Fruit fly (Drosophila melanogaster) whole organism, embryonic: Measurements from ENCODE around the gene CG13096.
A peak's percentile ranks its signal among the peaks of the same experiment; 100 is the strongest.

Experiments used
- B-H2 ChIP-seq: fragments of 200-800 bp; sonication (Bioruptor generic); optimal IDR thresholded peaks from 2 replicates; lab custom pipeline; 2018; ENCODE audit warnings: missing biosample characterization, mild to moderate bottlenecking, missing genetic modification characterization
- C15 ChIP-seq: fragments of 200-800 bp; sonication (Bioruptor generic); IDR thresholded peaks from 3 replicates; pipeline ENCODE4 v1.3.6; 2022; ENCODE audit warnings: missing biosample characterization, missing genetic modification characterization
- CG10366 ChIP-seq: fragments of 200-800 bp; sonication (Bioruptor generic); IDR thresholded peaks from 2 replicates; pipeline ENCODE4 v1.3.6; 2022; ENCODE audit warnings: missing biosample characterization, missing genetic modification characterization
- CG10959 ChIP-seq: fragments of 200-800 bp; sonication (Bioruptor generic); IDR thresholded peaks from 2 replicates; pipeline ENCODE4 v1.3.6; 2022; ENCODE audit warnings: missing biosample characterization, missing genetic modification characterization
- CG11456 ChIP-seq: fragments of 200-800 bp; sonication (Bioruptor generic); IDR thresholded peaks from 3 replicates; pipeline ENCODE4 v1.3.6; 2022; ENCODE audit warnings: missing biosample characterization, missing genetic modification characterization
- CG12219 ChIP-seq: fragments of 200-800 bp; sonication (Bioruptor generic); optimal IDR thresholded peaks from 3 replicates; lab custom pipeline; 2018; ENCODE audit warnings: missing biosample characterization, mild to moderate bottlenecking, missing genetic modification characterization
- CG15514 ChIP-seq: fragments of 200-800 bp; sonication (Bioruptor generic); optimal IDR thresholded peaks from 3 replicates; lab custom pipeline; 2017; ENCODE audit warnings: missing biosample characterization, missing genetic modification characterization, mild to moderate bottlenecking, moderate library complexity, missing genetic modification reagents
- CG1603 ChIP-seq: fragments of 200-800 bp; sonication (Bioruptor generic); optimal IDR thresholded peaks from 2 replicates; lab custom pipeline; 2019; ENCODE audit warnings: missing biosample characterization, mild to moderate bottlenecking, missing genetic modification characterization, moderate library complexity
- CG17361 ChIP-seq: fragments of 200-800 bp; sonication (Bioruptor generic); IDR thresholded peaks from 3 replicates; pipeline ENCODE4 v1.3.6; 2022; ENCODE audit warnings: missing biosample characterization, missing genetic modification characterization
- CG17612 ChIP-seq: fragments of 200-800 bp; sonication (Bioruptor generic); IDR thresholded peaks from 2 replicates; pipeline ENCODE4 v1.3.6; 2022; ENCODE audit warnings: missing biosample characterization, missing genetic modification characterization
- CG17912 ChIP-seq: fragments of 200-800 bp; sonication (Bioruptor generic); optimal IDR thresholded peaks from 2 replicates; lab custom pipeline; 2018; ENCODE audit warnings: missing biosample characterization, mild to moderate bottlenecking, missing genetic modification characterization
- CG1792 ChIP-seq: fragments of 200-800 bp; sonication (Bioruptor generic); optimal IDR thresholded peaks from 2 replicates; lab custom pipeline; 2016; ENCODE audit warnings: missing biosample characterization, missing genetic modification characterization
- CG18764 ChIP-seq: fragments of 200-800 bp; sonication (Bioruptor generic); optimal IDR thresholded peaks from 3 replicates; lab custom pipeline; 2016; ENCODE audit warnings: missing biosample characterization, missing genetic modification characterization
- CG2120 ChIP-seq: fragments of 200-800 bp; sonication (Bioruptor generic); optimal IDR thresholded peaks from 3 replicates; lab custom pipeline; 2016; ENCODE audit warnings: missing biosample characterization, missing genetic modification characterization
- CG2875 ChIP-seq: fragments of 200-800 bp; sonication (Bioruptor generic); optimal IDR thresholded peaks from 2 replicates; lab custom pipeline; 2017; ENCODE audit warnings: missing biosample characterization, mild to moderate bottlenecking, missing genetic modification characterization, missing genetic modification reagents
- CG2889 ChIP-seq: fragments of 200-800 bp; sonication (Bioruptor generic); IDR thresholded peaks from 3 replicates; pipeline ENCODE4 v1.3.6; 2022; ENCODE audit warnings: missing biosample characterization, missing genetic modification characterization
- CG32767 ChIP-seq: fragments of 200-800 bp; sonication (Bioruptor generic); IDR thresholded peaks from 2 replicates; pipeline ENCODE4 v1.3.6; 2022; ENCODE audit warnings: missing biosample characterization, missing genetic modification characterization
- CG6765 ChIP-seq: fragments of 200-800 bp; sonication (Bioruptor generic); optimal IDR thresholded peaks from 3 replicates; lab custom pipeline; 2017; ENCODE audit warnings: missing biosample characterization, mild to moderate bottlenecking, missing genetic modification characterization
- Dll ChIP-seq: fragments of 200-800 bp; sonication (Bioruptor generic); IDR thresholded peaks from 4 replicates; pipeline ENCODE4 v1.3.6; 2022; ENCODE audit warnings: missing biosample characterization, missing genetic modification characterization; ENCODE audit not compliant: partially characterized antibody
- Fer1 ChIP-seq: fragments of 200-800 bp; sonication (Bioruptor generic); optimal IDR thresholded peaks from 2 replicates; lab custom pipeline; 2017; ENCODE audit warnings: missing biosample characterization, mild to moderate bottlenecking, missing genetic modification characterization
- Gug ChIP-seq: fragments of 200-800 bp; sonication (Bioruptor generic); IDR thresholded peaks from 4 replicates; pipeline ENCODE4 v1.3.6; 2022; ENCODE audit warnings: missing biosample characterization, missing genetic modification characterization
- HLHmδ ChIP-seq: fragments of 200-800 bp; sonication (Bioruptor generic); optimal IDR thresholded peaks from 2 replicates; lab custom pipeline; 2018; ENCODE audit warnings: missing biosample characterization, mild to moderate bottlenecking, missing genetic modification characterization, moderate library complexity
- HmgD ChIP-seq: fragments of 200-800 bp; sonication (Bioruptor generic); optimal IDR thresholded peaks from 3 replicates; lab custom pipeline; 2016; ENCODE audit warnings: missing biosample characterization, missing genetic modification characterization
- Hmx ChIP-seq: fragments of 200-800 bp; sonication (Bioruptor generic); optimal IDR thresholded peaks from 2 replicates; lab custom pipeline; 2016; ENCODE audit warnings: missing biosample characterization, missing genetic modification characterization
- Jarid2 ChIP-seq: fragments of 200-800 bp; sonication (Bioruptor generic); optimal IDR thresholded peaks from 3 replicates; lab custom pipeline; 2017; ENCODE audit warnings: mild to moderate bottlenecking, missing biosample characterization, missing genetic modification reagents, missing genetic modification characterization
- Oli ChIP-seq: fragments of 200-800 bp; sonication (Bioruptor generic); optimal IDR thresholded peaks from 2 replicates; lab custom pipeline; 2018; ENCODE audit warnings: missing biosample characterization, mild to moderate bottlenecking, missing genetic modification characterization, moderate library complexity
- Opbp ChIP-seq: fragments of 200-800 bp; sonication (Bioruptor generic); IDR thresholded peaks from 3 replicates; pipeline ENCODE4 v1.3.6; 2022; ENCODE audit warnings: missing biosample characterization, missing genetic modification characterization; ENCODE audit not compliant: partially characterized antibody
- Sry-δ ChIP-seq: fragments of 200-800 bp; sonication (Bioruptor generic); optimal IDR thresholded peaks from 2 replicates; lab custom pipeline; 2016; ENCODE audit warnings: missing biosample characterization, missing genetic modification characterization
- Ssrp ChIP-seq: fragments of 200-800 bp; sonication (Bioruptor generic); optimal IDR thresholded peaks from 2 replicates; lab custom pipeline; 2018; ENCODE audit warnings: missing biosample characterization, mild to moderate bottlenecking, missing genetic modification characterization, moderate library complexity
- al ChIP-seq: fragments of 200-800 bp; sonication (Bioruptor generic); IDR thresholded peaks from 2 replicates; pipeline ENCODE4 v1.3.6; 2022; ENCODE audit warnings: missing biosample characterization, missing genetic modification characterization
- ap ChIP-seq: fragments of 200-800 bp; sonication (Bioruptor generic); IDR thresholded peaks from 2 replicates; pipeline ENCODE4 v1.3.6; 2022; ENCODE audit warnings: missing biosample characterization, missing genetic modification characterization
- bbx ChIP-seq: fragments of 200-800 bp; sonication (Bioruptor generic); IDR thresholded peaks from 2 replicates; pipeline ENCODE4 v1.3.6; 2022; ENCODE audit warnings: missing biosample characterization, missing genetic modification characterization; ENCODE audit not compliant: partially characterized antibody
- bsh ChIP-seq, 2 experiments: fragments of 200-800 bp; sonication (Bioruptor generic); optimal IDR thresholded peaks; 2 replicates each; lab custom pipeline; 2017 to 2018; ENCODE audit warnings: mild to moderate bottlenecking in 2 of 2, missing biosample characterization in 2 of 2, missing genetic modification characterization in 2 of 2, moderate library complexity in 1 of 2
- chif ChIP-seq, 2 experiments: fragments of 200-800 bp; sonication (Bioruptor generic); optimal IDR thresholded peaks; 3 replicates each; lab custom pipeline; 2016; ENCODE audit warnings: missing biosample characterization in 2 of 2, missing genetic modification characterization in 2 of 2
- ci ChIP-seq: fragments of 200-800 bp; sonication (Bioruptor generic); IDR thresholded peaks from 3 replicates; pipeline ENCODE4 v1.3.6; 2022; ENCODE audit warnings: missing biosample characterization, missing genetic modification characterization
- cwo ChIP-seq: fragments of 200-800 bp; sonication (Bioruptor generic); optimal IDR thresholded peaks from 3 replicates; lab custom pipeline; 2017; ENCODE audit warnings: missing biosample characterization, missing genetic modification characterization, mild to moderate bottlenecking, moderate library complexity, missing genetic modification reagents
- dpn ChIP-seq, 2 experiments: fragments of 200-800 bp; sonication (Bioruptor generic); optimal IDR thresholded peaks; 3 replicates each; lab custom pipeline; 2016; ENCODE audit warnings: missing biosample characterization in 2 of 2, missing genetic modification characterization in 2 of 2
- emc ChIP-seq: fragments of 200-800 bp; sonication (Bioruptor generic); optimal IDR thresholded peaks from 2 replicates; lab custom pipeline; 2016; ENCODE audit warnings: missing biosample characterization, missing genetic modification characterization
- gce ChIP-seq: fragments of 200-800 bp; sonication (Bioruptor generic); IDR thresholded peaks from 3 replicates; pipeline ENCODE4 v1.3.6; 2022; ENCODE audit warnings: missing biosample characterization, missing genetic modification characterization
- gcm ChIP-seq: fragments of 200-800 bp; sonication (Bioruptor generic); optimal IDR thresholded peaks from 2 replicates; lab custom pipeline; 2019; ENCODE audit warnings: missing biosample characterization, mild to moderate bottlenecking, missing genetic modification characterization, moderate library complexity
- jigr1 ChIP-seq: fragments of 200-800 bp; sonication (Bioruptor generic); IDR thresholded peaks from 3 replicates; pipeline ENCODE4 v1.3.6; 2022; ENCODE audit warnings: missing biosample characterization, missing genetic modification characterization
- jumu ChIP-seq: fragments of 200-800 bp; sonication (Bioruptor generic); optimal IDR thresholded peaks from 3 replicates; lab custom pipeline; 2016; ENCODE audit warnings: missing biosample characterization, missing genetic modification characterization
- lilli ChIP-seq: fragments of 200-800 bp; sonication (Bioruptor generic); optimal IDR thresholded peaks from 3 replicates; lab custom pipeline; 2016; ENCODE audit warnings: missing biosample characterization, missing genetic modification characterization
- lmd ChIP-seq: fragments of 200-800 bp; sonication (Bioruptor generic); IDR thresholded peaks from 2 replicates; pipeline ENCODE4 v1.3.6; 2022; ENCODE audit warnings: missing biosample characterization, missing genetic modification characterization
- luna ChIP-seq: fragments of 200-800 bp; sonication (Bioruptor generic); optimal IDR thresholded peaks from 2 replicates; lab custom pipeline; 2016; ENCODE audit warnings: missing biosample characterization, missing genetic modification characterization
- odd ChIP-seq: fragments of 200-800 bp; sonication (Bioruptor generic); optimal IDR thresholded peaks from 2 replicates; lab custom pipeline; 2017; ENCODE audit warnings: missing biosample characterization, mild to moderate bottlenecking, missing genetic modification characterization
- onecut ChIP-seq: fragments of 200-800 bp; sonication (Bioruptor generic); IDR thresholded peaks from 2 replicates; pipeline ENCODE4 v1.3.6; 2022; ENCODE audit warnings: missing biosample characterization, missing genetic modification characterization
- pros ChIP-seq: fragments of 200-800 bp; sonication (Bioruptor generic); optimal IDR thresholded peaks from 3 replicates; lab custom pipeline; 2019; ENCODE audit warnings: missing biosample characterization, mild to moderate bottlenecking, missing genetic modification characterization, moderate library complexity
- pum ChIP-seq: fragments of 200-800 bp; sonication (Bioruptor generic); optimal IDR thresholded peaks from 2 replicates; lab custom pipeline; 2016; ENCODE audit warnings: missing biosample characterization, missing genetic modification characterization
- row ChIP-seq: fragments of 200-800 bp; sonication (Bioruptor generic); IDR thresholded peaks from 3 replicates; pipeline ENCODE4 v1.3.6; 2022; ENCODE audit warnings: missing biosample characterization, missing genetic modification characterization
- sisA ChIP-seq: fragments of 200-800 bp; sonication (Bioruptor generic); IDR thresholded peaks from 2 replicates; pipeline ENCODE4 v1.3.6; 2022; ENCODE audit warnings: missing biosample characterization, missing genetic modification characterization
- ttk ChIP-seq: fragments of 200-800 bp; sonication (Bioruptor generic); IDR thresholded peaks from 2 replicates; pipeline ENCODE4 v2.1.2; 2022; ENCODE audit warnings: missing biosample characterization, missing genetic modification characterization

The CG13096 gene

DNA sequence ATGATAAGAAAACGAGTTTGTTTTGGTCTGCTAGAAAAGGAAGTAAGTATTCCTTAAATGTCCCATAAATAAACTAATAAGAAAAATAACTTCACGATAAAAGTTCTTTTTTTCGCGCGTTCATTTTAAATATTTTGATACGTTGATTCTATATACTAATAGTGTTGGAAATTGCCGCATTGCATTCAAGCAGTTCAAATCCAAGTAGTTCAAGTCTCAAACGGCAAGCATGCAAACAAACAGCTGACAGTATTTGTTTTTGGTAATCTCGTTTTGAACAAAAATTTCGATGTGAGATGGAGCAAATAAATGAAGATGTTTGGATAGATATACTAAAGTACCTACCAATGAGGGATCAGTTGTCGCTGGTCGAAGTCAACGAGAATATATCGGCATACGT, 22.9 kb downstream of the CG13096 start, which contains the start of gene CG13088 (continued):
- TF ChIP-seq ap (GFP tag; lab: Robert Waterston, UW) (no peak), Ssrp (tag; lab: Kevin White, UChicago) (no peak), Jarid2 (GFP tag; lab: Kevin White, UChicago) (no peak), pum (peak; percentile 24), CG12219 (GFP tag; lab: Kevin White, UChicago) (no peak), al (GFP tag; lab: Robert Waterston, UW) (no peak), Dll (GFP tag; lab: Robert Waterston, UW) (no peak), Gug (GFP tag; lab: Robert Waterston, UW) (no peak), CG1792 (GFP tag; lab: Kevin White, UChicago) (peak; percentile 6), CG18764 (no peak), CG2889 (GFP tag; lab: Robert Waterston, UW) (no peak), Hmx (GFP tag; lab: Kevin White, UChicago) (no peak), chif (GFP tag; optimal IDR thresholded peaks at IDR 0.05; lab: Kevin White, UChicago) (peak; percentile 14 to 17), HLHmδ (no peak), jumu (no peak), B-H2 (GFP tag; lab: Kevin White, UChicago) (peak; percentile 55), ttk (no peak), CG32767 (GFP tag; lab: Robert Waterston, UW) (no peak), gcm (GFP tag; lab: Kevin White, UChicago) (no peak), lmd (GFP tag; lab: Robert Waterston, UW) (no peak; the same call in 1 of the 2 replicates), Sry-δ (GFP tag; lab: Kevin White, UChicago) (peak; percentile 47), CG11456 (peak; percentile 47; the same call in 1 of the 3 replicates), sisA (GFP tag; lab: Robert Waterston, UW) (no peak), ci (GFP tag; lab: Robert Waterston, UW) (0 out of 3 replicates have a peak, but pooled peaks have one; percentile 37), CG15514 (GFP tag; lab: Kevin White, UChicago) (peak; percentile 61), jigr1 (GFP tag; lab: Robert Waterston, UW) (no peak), odd (GFP tag; lab: Kevin White, UChicago) (no peak), cwo (GFP tag; lab: Kevin White, UChicago) (no peak), CG17612 (GFP tag; lab: Robert Waterston, UW) (no peak), CG10366 (GFP tag; lab: Robert Waterston, UW) (no peak), dpn (GFP tag; optimal IDR thresholded peaks at IDR 0.05; lab: Kevin White, UChicago) (peak; percentile 33 to 47), CG1603 (peak; percentile 83), Opbp (GFP tag; lab: Robert Waterston, UW) (peak; percentile 66; the same call in 2 of the 3 replicates), CG2120 (GFP tag; lab: Kevin White, UChicago) (peak; percentile 69), luna (GFP tag; lab: Kevin White, UChicago) (no peak), C15 (no peak), emc (GFP tag; lab: Kevin White, UChicago) (no peak), row (no peak), bsh (GFP tag; optimal IDR thresholded peaks at IDR 0.05; lab: Kevin White, UChicago) (no peak), lilli (GFP tag; lab: Kevin White, UChicago) (peak; percentile 6), CG17912 (GFP tag; lab: Kevin White, UChicago) (no peak), Fer1 (GFP tag; lab: Kevin White, UChicago) (no peak), onecut (GFP tag; lab: Robert Waterston, UW) (no peak), CG6765 (no peak), gce (GFP tag; lab: Robert Waterston, UW) (no peak), CG2875 (GFP tag; lab: Kevin White, UChicago) (peak; percentile 16), CG17361 (GFP tag; lab: Robert Waterston, UW) (no peak), HmgD (GFP tag; lab: Kevin White, UChicago) (peak; percentile 54), CG10959 (GFP tag; lab: Robert Waterston, UW) (no peak), pros (GFP tag; lab: Kevin White, UChicago) (no peak), bbx (GFP tag; lab: Robert Waterston, UW) (no peak), Oli (tag; lab: Kevin White, UChicago) (no peak)
